Fruit fly (Drosophila melanogaster) whole organism, prepupa: ENCODE measurements around the gene CG10089.

Source experiments
- CG10631 ChIP-seq: fragments of 200-800 bp; sonication (Bioruptor generic); optimal IDR thresholded peaks from 2 replicates; lab custom pipeline; 2016; ENCODE audit warnings: missing biosample characterization, missing genetic modification characterization
- CG10669 ChIP-seq: fragments of 200-800 bp; sonication (Bioruptor generic); optimal IDR thresholded peaks from 3 replicates; lab custom pipeline; 2018; ENCODE audit warnings: missing biosample characterization, mild to moderate bottlenecking, missing genetic modification characterization, moderate library complexity
- CG11294 ChIP-seq: fragments of 200-800 bp; sonication (Bioruptor generic); IDR thresholded peaks from 2 replicates; pipeline ENCODE4 v1.3.6; 2022; ENCODE audit warnings: missing biosample characterization, missing genetic modification characterization
- CG15336 ChIP-seq: fragments of 200-800 bp; sonication (Bioruptor generic); IDR thresholded peaks from 2 replicates; pipeline ENCODE4 v1.3.6; 2022; ENCODE audit warnings: missing biosample characterization, missing genetic modification characterization
- CG1621 ChIP-seq: fragments of 200-800 bp; sonication (Bioruptor generic); optimal IDR thresholded peaks from 3 replicates; lab custom pipeline; 2018; ENCODE audit warnings: missing biosample characterization, mild to moderate bottlenecking, missing genetic modification characterization
- CG3032 ChIP-seq: fragments of 200-800 bp; optimal IDR thresholded peaks from 2 replicates; lab custom pipeline; 2019; ENCODE audit warnings: missing biosample characterization, mild to moderate bottlenecking, missing genetic modification characterization, moderate library complexity
- CG31627 ChIP-seq: fragments of 200-800 bp; sonication (Bioruptor generic); optimal IDR thresholded peaks from 3 replicates; lab custom pipeline; 2016; ENCODE audit warnings: missing biosample characterization, missing genetic modification characterization
- CG32006 ChIP-seq: fragments of 200-800 bp; sonication (Bioruptor generic); optimal IDR thresholded peaks from 3 replicates; lab custom pipeline; 2017; ENCODE audit warnings: missing biosample characterization, mild to moderate bottlenecking, missing genetic modification characterization
- CG34406 ChIP-seq: fragments of 200-800 bp; sonication (Bioruptor generic); optimal IDR thresholded peaks from 3 replicates; lab custom pipeline; 2016; ENCODE audit warnings: missing biosample characterization, missing genetic modification characterization
- CG3919 ChIP-seq: fragments of 200-800 bp; sonication (Bioruptor generic); optimal IDR thresholded peaks from 3 replicates; lab custom pipeline; 2016; ENCODE audit warnings: missing biosample characterization, missing genetic modification characterization
- CG4318 ChIP-seq: fragments of 200-800 bp; sonication (Bioruptor generic); optimal IDR thresholded peaks from 3 replicates; lab custom pipeline; 2017; ENCODE audit warnings: missing biosample characterization, mild to moderate bottlenecking, missing genetic modification characterization
- CG6276 ChIP-seq: fragments of 200-800 bp; sonication (Bioruptor generic); optimal IDR thresholded peaks from 2 replicates; lab custom pipeline; 2017; ENCODE audit warnings: missing biosample characterization, mild to moderate bottlenecking, missing genetic modification characterization
- CG6792 ChIP-seq: fragments of 200-800 bp; sonication (Bioruptor generic); optimal IDR thresholded peaks from 3 replicates; lab custom pipeline; 2016; ENCODE audit warnings: missing biosample characterization, missing genetic modification characterization
- CG6808 ChIP-seq: fragments of 200-800 bp; sonication (Bioruptor generic); optimal IDR thresholded peaks from 3 replicates; lab custom pipeline; 2017; ENCODE audit warnings: missing biosample characterization, missing genetic modification characterization, mild to moderate bottlenecking, moderate library complexity, missing genetic modification reagents
- CG6854 ChIP-seq: fragments of 200-800 bp; sonication (Bioruptor generic); optimal IDR thresholded peaks from 2 replicates; lab custom pipeline; 2017; ENCODE audit warnings: missing biosample characterization, mild to moderate bottlenecking, missing genetic modification characterization
- CG7368 ChIP-seq: fragments of 200-800 bp; sonication (Bioruptor generic); optimal IDR thresholded peaks from 3 replicates; lab custom pipeline; 2016; ENCODE audit warnings: missing biosample characterization, missing genetic modification characterization
- CG8319 ChIP-seq: fragments of 200-800 bp; sonication (Bioruptor generic); optimal IDR thresholded peaks from 3 replicates; lab custom pipeline; 2016; ENCODE audit warnings: missing biosample characterization, missing genetic modification characterization
- CG9139 ChIP-seq: fragments of 200-800 bp; sonication (Bioruptor generic); optimal IDR thresholded peaks from 3 replicates; lab custom pipeline; 2017; ENCODE audit warnings: missing biosample characterization, mild to moderate bottlenecking, missing genetic modification characterization
- Eip75B ChIP-seq: fragments of 200-800 bp; sonication (Bioruptor generic); optimal IDR thresholded peaks from 3 replicates; lab custom pipeline; 2016; ENCODE audit warnings: missing biosample characterization, missing genetic modification characterization
- Eip93F ChIP-seq: fragments of 200-800 bp; sonication (Bioruptor generic); optimal IDR thresholded peaks from 2 replicates; lab custom pipeline; 2016; ENCODE audit warnings: missing biosample characterization, mild to moderate bottlenecking, missing genetic modification characterization
- Ets21C ChIP-seq: fragments of 200-800 bp; sonication (Bioruptor generic); optimal IDR thresholded peaks from 3 replicates; lab custom pipeline; 2016; ENCODE audit warnings: missing biosample characterization, missing genetic modification characterization
- Ets96B ChIP-seq: fragments of 200-800 bp; optimal IDR thresholded peaks from 2 replicates; lab custom pipeline; 2019; ENCODE audit warnings: missing biosample characterization, mild to moderate bottlenecking, missing genetic modification characterization, moderate library complexity
- Gug ChIP-seq: fragments of 200-800 bp; sonication (Bioruptor generic); IDR thresholded peaks from 2 replicates; pipeline ENCODE4 v1.3.6; 2022; ENCODE audit warnings: missing biosample characterization, missing genetic modification characterization
- Hr4 ChIP-seq: fragments of 200-800 bp; sonication (Bioruptor generic); optimal IDR thresholded peaks from 3 replicates; lab custom pipeline; 2016; ENCODE audit warnings: missing biosample characterization, missing genetic modification characterization
- Lpt ChIP-seq: fragments of 200-800 bp; sonication (Bioruptor generic); optimal IDR thresholded peaks from 3 replicates; lab custom pipeline; 2016; ENCODE audit warnings: missing biosample characterization, missing genetic modification characterization
- Met ChIP-seq: fragments of 200-800 bp; sonication (Bioruptor generic); optimal IDR thresholded peaks from 3 replicates; lab custom pipeline; 2016; ENCODE audit warnings: missing biosample characterization, missing genetic modification characterization
- Smox ChIP-seq: fragments of 200-800 bp; sonication (Bioruptor generic); optimal IDR thresholded peaks from 3 replicates; lab custom pipeline; 2016; ENCODE audit warnings: missing biosample characterization, missing genetic modification characterization
- Sox102F ChIP-seq: fragments of 200-800 bp; sonication (Bioruptor generic); optimal IDR thresholded peaks from 2 replicates; lab custom pipeline; 2016; ENCODE audit warnings: missing biosample characterization, mild to moderate bottlenecking, missing genetic modification characterization
- Sox15 ChIP-seq: fragments of 200-800 bp; sonication (Bioruptor generic); optimal IDR thresholded peaks from 3 replicates; lab custom pipeline; 2016; ENCODE audit warnings: missing biosample characterization, missing genetic modification characterization
- achi ChIP-seq: fragments of 200-800 bp; sonication (Bioruptor generic); optimal IDR thresholded peaks from 3 replicates; lab custom pipeline; 2016; ENCODE audit warnings: missing biosample characterization, missing genetic modification characterization
- cyc ChIP-seq: fragments of 200-800 bp; sonication (Bioruptor generic); optimal IDR thresholded peaks from 3 replicates; lab custom pipeline; 2016; ENCODE audit warnings: missing biosample characterization, missing genetic modification characterization
- dac ChIP-seq: fragments of 200-800 bp; sonication (Bioruptor generic); optimal IDR thresholded peaks from 2 replicates; lab custom pipeline; 2017; ENCODE audit warnings: missing biosample characterization, mild to moderate bottlenecking, missing genetic modification characterization
- dsx ChIP-seq: fragments of 200-800 bp; optimal IDR thresholded peaks from 3 replicates; lab custom pipeline; 2019; ENCODE audit warnings: missing biosample characterization, mild to moderate bottlenecking, missing genetic modification characterization, moderate library complexity; ENCODE audit not compliant: poor library complexity, severe bottlenecking
- eg ChIP-seq: fragments of 200-800 bp; sonication (Bioruptor generic); IDR thresholded peaks from 3 replicates; pipeline ENCODE4 v1.3.6; 2022; ENCODE audit warnings: missing biosample characterization, missing genetic modification characterization
- esn ChIP-seq: fragments of 200-800 bp; sonication (Bioruptor generic); optimal IDR thresholded peaks from 2 replicates; lab custom pipeline; 2016; ENCODE audit warnings: missing biosample characterization, mild to moderate bottlenecking, missing genetic modification characterization, moderate library complexity
- fd59A ChIP-seq: fragments of 200-800 bp; sonication (Bioruptor generic); optimal IDR thresholded peaks from 2 replicates; lab custom pipeline; 2017; ENCODE audit warnings: missing biosample characterization, mild to moderate bottlenecking, missing genetic modification characterization, missing genetic modification reagents
- fd85E ChIP-seq: fragments of 200-800 bp; sonication (Bioruptor generic); optimal IDR thresholded peaks from 3 replicates; lab custom pipeline; 2016; ENCODE audit warnings: missing biosample characterization, missing genetic modification characterization
- lz ChIP-seq: fragments of 200-800 bp; sonication (Bioruptor generic); optimal IDR thresholded peaks from 3 replicates; lab custom pipeline; 2016; ENCODE audit warnings: missing biosample characterization, missing genetic modification characterization
- net ChIP-seq: fragments of 200-800 bp; sonication (Bioruptor generic); optimal IDR thresholded peaks from 3 replicates; lab custom pipeline; 2016; ENCODE audit warnings: missing biosample characterization, missing genetic modification characterization
- salr ChIP-seq, 2 experiments: fragments of 200-800 bp; sonication (Bioruptor generic); optimal IDR thresholded peaks; 3 replicates each; lab custom pipeline; 2016 to 2018; ENCODE audit warnings: missing biosample characterization in 2 of 2, missing genetic modification characterization in 2 of 2, mild to moderate bottlenecking in 1 of 2
- ss ChIP-seq, 2 experiments: fragments of 200-800 bp; sonication (Bioruptor generic); optimal IDR thresholded peaks; 2 replicates in 1 of 2; 3 replicates in 1 of 2; lab custom pipeline; 2017 to 2018; ENCODE audit warnings: mild to moderate bottlenecking in 2 of 2, missing biosample characterization in 2 of 2, missing genetic modification characterization in 2 of 2, moderate library complexity in 1 of 2
- svp ChIP-seq: fragments of 200-800 bp; sonication (Bioruptor generic); peaks from one replicate; lab custom pipeline; 2016; ENCODE audit warnings: missing biosample characterization, missing genetic modification characterization
- topi ChIP-seq: fragments of 200-800 bp; sonication (Bioruptor generic); optimal IDR thresholded peaks from 3 replicates; lab custom pipeline; 2016; ENCODE audit warnings: missing biosample characterization, missing genetic modification characterization
- vri ChIP-seq: fragments of 200-800 bp; sonication (Bioruptor generic); optimal IDR thresholded peaks from 3 replicates; lab custom pipeline; 2016; ENCODE audit warnings: missing biosample characterization, mild to moderate bottlenecking, missing genetic modification characterization

CG10089 gene

dm6 chr3L:13479609-13480240 is 5.1 kb upstream of the CG10089 start (continued):
- TF ChIP-seq vri (GFP tag; lab: Kevin White, UChicago) (peak; percentile 47), dac (GFP tag; lab: Kevin White, UChicago) (no peak), lz (GFP tag; lab: Kevin White, UChicago) (peak; percentile 58), Smox (GFP tag; lab: Kevin White, UChicago) (peak; percentile 30), CG9139 (GFP tag; lab: Kevin White, UChicago) (no peak), Met (peak; percentile 46), CG3919 (peak; percentile 56), esn (GFP tag; lab: Kevin White, UChicago) (peak; percentile 78), CG11294 (no peak; the same call in 1 of the 2 replicates), Ets21C (peak; percentile 58), CG31627 (GFP tag; lab: Kevin White, UChicago) (peak; percentile 65), CG3032 (tag; lab: Kevin White, UChicago) (peak; percentile 25), CG6854 (GFP tag; lab: Kevin White, UChicago) (no peak), CG6792 (GFP tag; lab: Kevin White, UChicago) (peak; percentile 33), CG10631 (GFP tag; lab: Kevin White, UChicago) (peak; percentile 54), CG1621 (no peak), net (GFP tag; lab: Kevin White, UChicago) (peak; percentile 47), ss (GFP tag; optimal IDR thresholded peaks at IDR 0.05; lab: Kevin White, UChicago) (peak; percentile 15 to 62), dsx (GFP tag; lab: Kevin White, UChicago) (no peak), cyc (GFP tag; lab: Kevin White, UChicago) (peak; percentile 63), CG34406 (peak; percentile 50), fd59A (peak; percentile 8), fd85E (GFP tag; lab: Kevin White, UChicago) (peak; percentile 25), Sox102F (GFP tag; lab: Kevin White, UChicago) (peak; percentile 62), CG7368 (GFP tag; lab: Kevin White, UChicago) (no peak), Ets96B (tag; lab: Kevin White, UChicago) (peak; percentile 14)

- TF ChIP-seq Eip75B (GFP tag; lab: Kevin White, UChicago) (no peak), CG6808 (GFP tag; lab: Kevin White, UChicago) (no peak), svp (GFP tag; lab: Kevin White, UChicago) (no peak), fd85E (GFP tag; lab: Kevin White, UChicago) (no peak), eg (no peak)
Measured at dm6 chr3L:13479204-13479600, 4.6 kb upstream of the CG10089 start.

dm6 chr3L:13478339-13479203 is 4.0 kb upstream of the CG10089 start:
- TF ChIP-seq vri (GFP tag; lab: Kevin White, UChicago) (no peak), achi (peak; percentile 10), dac (GFP tag; lab: Kevin White, UChicago) (no peak), CG32006 (GFP tag; lab: Kevin White, UChicago) (peak; percentile 30), CG15336 (no peak), eg (no peak), CG11294 (no peak), svp (GFP tag; lab: Kevin White, UChicago) (peak; percentile 30), Eip93F (GFP tag; lab: Kevin White, UChicago) (no peak), topi (GFP tag; lab: Kevin White, UChicago) (peak; percentile 21), CG6854 (GFP tag; lab: Kevin White, UChicago) (no peak), ss (GFP tag; optimal IDR thresholded peaks at IDR 0.05; lab: Kevin White, UChicago) (peak in 1 of 2 experiments; percentile 23), Met (peak; percentile 11), fd85E (GFP tag; lab: Kevin White, UChicago) (no peak), fd59A (no peak), CG1621 (peak; percentile 48), Smox (GFP tag; lab: Kevin White, UChicago) (peak; percentile 6), CG4318 (GFP tag; lab: Kevin White, UChicago) (no peak), Lpt (GFP tag; lab: Kevin White, UChicago) (no peak), esn (GFP tag; lab: Kevin White, UChicago) (peak; percentile 64), CG6276 (GFP tag; lab: Kevin White, UChicago) (no peak), CG10669 (peak; percentile 47), Gug (GFP tag; lab: Robert Waterston, UW) (no peak), salr (GFP tag; optimal IDR thresholded peaks at IDR 0.05; lab: Kevin White, UChicago) (no peak), Hr4 (GFP tag; lab: Kevin White, UChicago) (no peak), CG8319 (no peak), Sox15 (GFP tag; lab: Kevin White, UChicago) (peak; percentile 26)
